Worm (Caenorhabditis elegans): ENCODE data around the gene nrde-3.

The nrde-3 gene

DNA sequence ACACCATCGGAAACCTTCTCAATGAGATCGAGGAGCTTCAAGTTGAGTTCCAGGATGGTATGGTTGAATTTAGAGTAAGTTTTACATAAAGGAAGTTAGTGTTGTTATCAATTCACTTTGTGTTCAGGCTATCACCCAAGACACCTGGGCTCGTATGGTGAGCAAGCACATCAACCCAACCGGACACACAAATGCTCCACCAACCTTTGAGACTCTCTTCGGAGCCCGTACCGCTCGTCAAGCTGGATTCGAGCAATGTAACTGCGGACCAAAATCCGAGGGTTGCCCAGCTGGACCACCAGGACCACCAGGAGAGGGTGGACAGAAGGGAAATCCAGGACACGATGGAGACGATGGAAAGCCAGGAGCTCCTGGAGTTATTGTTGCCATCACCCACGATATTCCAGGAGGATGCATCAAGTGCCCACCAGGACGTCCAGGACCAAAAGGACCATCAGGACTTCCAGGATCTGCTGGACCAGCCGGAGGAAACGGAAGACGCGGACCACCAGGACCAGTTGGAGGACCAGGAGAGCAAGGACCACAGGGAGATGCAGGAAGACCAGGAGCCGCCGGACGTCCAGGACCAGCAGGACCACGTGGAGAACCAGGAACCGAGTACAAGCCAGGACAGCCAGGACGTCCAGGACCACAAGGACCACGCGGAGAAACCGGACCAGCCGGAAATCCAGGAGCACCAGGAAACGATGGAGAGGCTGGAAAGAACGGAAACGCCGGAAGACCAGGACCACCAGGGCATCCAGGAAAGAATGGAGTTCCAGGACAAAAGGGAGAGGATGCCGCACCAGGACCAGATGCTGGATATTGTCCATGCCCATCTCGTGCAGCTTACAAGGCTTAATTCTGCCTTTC is 50.0 kb downstream of the nrde-3 start:
- no peak for TF ChIP-seq grh-1 (GFP tag; IDR thresholded peaks at IDR 0.05)
- no peak for TF ChIP-seq swsn-7 (tag; optimal IDR thresholded peaks at IDR 0.05)
- no peak for TF ChIP-seq unc-98 (GFP tag; IDR thresholded peaks at IDR 0.05)
- TF ChIP-seq aha-1 (tag; optimal IDR thresholded peaks at IDR 0.05) = no peak
- no peak for TF ChIP-seq ceh-88 (GFP tag; IDR thresholded peaks at IDR 0.05)

ce11 chrX:423757-424156 is 51.7 kb downstream of the nrde-3 start:
- TF ChIP-seq ztf-4 (tag; optimal IDR thresholded peaks at IDR 0.05) (no peak), efl-1 (optimal IDR thresholded peaks at IDR 0.05) (no peak), efl-1 (GFP tag; optimal IDR thresholded peaks at IDR 0.05 in 1 of 2) (no peak), elt-2 (tag; optimal IDR thresholded peaks at IDR 0.05) (peak; percentile 57), grh-1 (GFP tag; IDR thresholded peaks at IDR 0.05) (no peak), ceh-88 (GFP tag; IDR thresholded peaks at IDR 0.05) (no peak)

ce11 chrX:425535-425934 is 53.5 kb downstream of the nrde-3 start, which contains the start of gene ZK1193.2:
Gene ZK1193.2 (minus strand): TSS chrX:425635.
- no peak for TF ChIP-seq irx-1 (tag; optimal IDR thresholded peaks at IDR 0.05)
- no peak for TF ChIP-seq unc-62 (GFP tag; optimal IDR thresholded peaks at IDR 0.05)
- TF ChIP-seq blmp-1 (tag; optimal IDR thresholded peaks at IDR 0.05) = no peak
- TF ChIP-seq ceh-88 (GFP tag; IDR thresholded peaks at IDR 0.05) = no peak
- no peak for TF ChIP-seq aly-2 (tag; optimal IDR thresholded peaks at IDR 0.05)
- TF ChIP-seq lin-39 (tag; optimal IDR thresholded peaks at IDR 0.05) = no peak
- TF ChIP-seq unc-30 (tag; optimal IDR thresholded peaks at IDR 0.05) = no peak
